Fruit fly (Drosophila melanogaster) whole organism, wandering third instar larva: Measurements from ENCODE around the gene CG13793.

ENCODE experiments used
- CrebA ChIP-seq: fragments of 200-800 bp; sonication (Bioruptor generic); optimal IDR thresholded peaks from 2 replicates; lab custom pipeline; 2016; ENCODE audit warnings: missing biosample characterization, mild to moderate bottlenecking, missing genetic modification characterization, borderline replicate concordance
- Dfd ChIP-seq: fragments of >200 bp; optimal IDR thresholded peaks from 2 replicates; lab custom pipeline; 2017; ENCODE audit warnings: missing biosample characterization, missing genetic modification characterization
- Dif ChIP-seq: fragments of 200-275, 200-300 bp; sonication (Bioruptor generic); optimal IDR thresholded peaks from 2 replicates; lab custom pipeline; 2018; ENCODE audit warnings: missing biosample characterization, missing genetic modification characterization; ENCODE audit not compliant: partially characterized antibody
- dl ChIP-seq, 2 experiments: fragments of 175-275, 200-275 bp in 1 of 2; fragments of 200-275 bp in 1 of 2; sonication (Bioruptor generic); optimal IDR thresholded peaks; lab custom pipeline; 2018; ENCODE audit warnings: mild to moderate bottlenecking in 2 of 2, missing biosample characterization in 2 of 2, missing genetic modification characterization in 2 of 2, moderate library complexity in 2 of 2; ENCODE audit not compliant: partially characterized antibody in 2 of 2, insufficient read depth in 1 of 2
- dmrt93B ChIP-seq: fragments of 200-800 bp; sonication (Bioruptor generic); optimal IDR thresholded peaks from 2 replicates; lab custom pipeline; 2018; ENCODE audit warnings: missing biosample characterization, mild to moderate bottlenecking, missing genetic modification characterization
- fru ChIP-seq: fragments of 200-800 bp; sonication (Bioruptor generic); optimal IDR thresholded peaks from 3 replicates; lab custom pipeline; 2016; ENCODE audit warnings: missing biosample characterization, mild to moderate bottlenecking, missing genetic modification characterization
- pan ChIP-seq: fragments of >200 bp; optimal IDR thresholded peaks from 2 replicates; lab custom pipeline; 2017
- psq ChIP-seq: fragments of 200-800 bp; sonication (Bioruptor generic); optimal IDR thresholded peaks from 3 replicates; lab custom pipeline; 2017; ENCODE audit warnings: missing biosample characterization, mild to moderate bottlenecking, missing genetic modification characterization, moderate library complexity

DNA sequence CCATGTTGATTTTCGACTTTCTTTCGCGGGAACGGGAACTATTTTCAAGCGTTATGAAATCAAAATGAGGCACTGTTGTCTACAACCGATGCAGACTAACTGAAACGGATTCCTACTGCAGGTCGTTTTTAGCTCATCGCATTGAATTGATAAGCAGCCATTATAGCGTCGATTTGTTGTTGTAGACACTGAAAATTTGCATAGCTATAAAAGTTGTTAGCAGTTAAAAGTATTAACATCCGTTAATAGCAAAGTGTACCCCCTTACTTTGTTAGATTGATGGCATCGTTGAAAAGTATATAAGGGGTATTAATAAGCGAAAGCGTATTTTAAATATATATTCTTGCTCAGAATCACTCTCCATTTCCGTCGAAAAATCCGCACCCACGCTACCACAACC, at the start of gene CG13793:
- no peak for TF ChIP-seq psq (GFP tag; lab: Kevin White, UChicago)
- no peak for TF ChIP-seq Dif
- TF ChIP-seq fru: no peak
- TF ChIP-seq CrebA (GFP tag; lab: Kevin White, UChicago): no peak
- no peak for TF ChIP-seq Dfd (GFP tag; lab: Kevin White, UChicago)
- no peak for TF ChIP-seq dmrt93B (GFP tag; lab: Kevin White, UChicago)
- no peak for TF ChIP-seq pan (lab: Kevin White, UChicago)
- TF ChIP-seq dl (GFP tag; optimal IDR thresholded peaks at IDR 0.05; lab: Kevin White, UChicago; ENCODE audit: insufficient read depth in 1 of 2, partially characterized antibody in 2 of 2): no peak
